Fruit fly (Drosophila melanogaster): Measurements from ENCODE around the gene CG5928.

The CG5928 gene

DNA sequence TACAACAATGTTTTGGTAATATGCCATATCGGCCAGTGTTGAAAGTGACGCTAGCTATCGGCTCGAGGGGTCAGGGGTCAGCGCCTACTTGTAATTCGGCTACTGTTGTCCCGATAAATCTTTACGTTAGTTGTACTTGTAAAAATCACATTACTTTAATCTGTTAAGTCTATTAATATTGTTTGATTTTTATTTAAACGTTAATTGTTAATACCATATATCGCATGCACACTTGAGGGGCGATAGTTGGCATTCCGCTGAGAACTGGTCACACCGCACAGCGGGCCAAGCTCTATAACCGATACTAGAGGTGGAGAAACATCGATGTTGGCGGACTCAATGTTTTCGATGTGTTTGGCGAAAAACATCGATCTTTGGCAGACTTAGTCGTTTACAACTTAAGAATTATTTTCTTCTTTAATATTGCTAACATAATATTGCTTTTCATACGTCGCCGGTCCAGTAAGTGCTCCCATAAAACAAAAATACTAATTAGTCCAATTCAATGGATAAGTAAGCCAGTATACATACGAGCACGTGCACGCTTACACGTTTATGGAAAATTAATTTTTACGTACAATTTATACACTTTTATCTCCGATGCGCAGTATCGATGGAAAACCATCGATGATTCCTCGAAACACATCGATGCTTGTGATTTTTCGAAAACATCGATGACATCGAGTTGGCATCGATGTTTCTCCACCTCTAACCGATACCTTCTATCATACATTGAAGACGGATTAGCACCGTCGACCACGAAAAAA lies 30.4 kb upstream of the CG5928 start, which contains the start of the genes rux and MCTS1:
rux (minus strand) TSS at position 621 of the 767 bp plus-strand sequence.
MCTS1 (plus strand) TSS at position 713 of the 767 bp plus-strand sequence.
- TF ChIP-seq CG4318 (GFP tag; optimal IDR thresholded peaks at IDR 0.05) (no peak), Smox (GFP tag; optimal IDR thresholded peaks at IDR 0.05) (peak; percentile 32), Sox15 (GFP tag; optimal IDR thresholded peaks at IDR 0.05) (no peak), Hr39 (GFP tag; optimal IDR thresholded peaks at IDR 0.05) (peak; percentile 39), Eip75B (GFP tag; optimal IDR thresholded peaks at IDR 0.05) (peak; percentile 4), cyc (GFP tag; optimal IDR thresholded peaks at IDR 0.05) (peak; percentile 26), CG6854 (GFP tag; optimal IDR thresholded peaks at IDR 0.05) (no peak), vri (GFP tag; optimal IDR thresholded peaks at IDR 0.05) (peak; percentile 41), topi (GFP tag; optimal IDR thresholded peaks at IDR 0.05) (peak; percentile 22), CG11762 (GFP tag; optimal IDR thresholded peaks at IDR 0.05; ENCODE audit: insufficient read depth) (no peak), Hr4 (GFP tag; optimal IDR thresholded peaks at IDR 0.05) (peak; percentile 38), dsx (GFP tag; optimal IDR thresholded peaks at IDR 0.05; ENCODE audit: poor library complexity, severe bottlenecking) (peak; percentile 92), CG8632 (GFP tag; optimal IDR thresholded peaks at IDR 0.05) (no peak), eg (GFP tag; IDR thresholded peaks at IDR 0.05) (peak; percentile 58; the same call in 2 of the 3 replicates), Ets96B (tag; optimal IDR thresholded peaks at IDR 0.05) (no peak), acj6 (GFP tag; optimal IDR thresholded peaks at IDR 0.05) (no peak), CG15336 (GFP tag; IDR thresholded peaks at IDR 0.05) (no peak), achi (GFP tag; optimal IDR thresholded peaks at IDR 0.05) (no peak), CG31627 (GFP tag; optimal IDR thresholded peaks at IDR 0.05) (peak; percentile 40), CG3032 (tag; optimal IDR thresholded peaks at IDR 0.05) (no peak), CG3919 (GFP tag; optimal IDR thresholded peaks at IDR 0.05) (peak; percentile 31), CG6163 (GFP tag; IDR thresholded peaks at IDR 0.05) (no peak), esn (GFP tag; optimal IDR thresholded peaks at IDR 0.05) (peak; percentile 44), dac (GFP tag; optimal IDR thresholded peaks at IDR 0.05) (no peak), CG32006 (GFP tag; optimal IDR thresholded peaks at IDR 0.05) (peak; percentile 8), CG6808 (GFP tag; optimal IDR thresholded peaks at IDR 0.05) (no peak), Eip78C (GFP tag) (peak; percentile 59), CG16779 (tag; optimal IDR thresholded peaks at IDR 0.05) (no peak), CG11902 (GFP tag; optimal IDR thresholded peaks at IDR 0.05) (no peak), Gug (GFP tag; IDR thresholded peaks at IDR 0.05) (no peak), Eip93F (GFP tag; optimal IDR thresholded peaks at IDR 0.05) (no peak), Ets21C (GFP tag; optimal IDR thresholded peaks at IDR 0.05) (no peak), svp (GFP tag) (peak; percentile 100), OdsH (GFP tag; optimal IDR thresholded peaks at IDR 0.05) (peak; percentile 32), CG6792 (GFP tag; optimal IDR thresholded peaks at IDR 0.05) (no peak), spab (GFP tag; optimal IDR thresholded peaks at IDR 0.05) (no peak), net (GFP tag; optimal IDR thresholded peaks at IDR 0.05) (no peak), CG10631 (GFP tag; optimal IDR thresholded peaks at IDR 0.05) (peak; percentile 20), CG11294 (GFP tag; IDR thresholded peaks at IDR 0.05) (no peak; the same call in 1 of the 2 replicates), fd85E (GFP tag; optimal IDR thresholded peaks at IDR 0.05) (no peak), CG8319 (GFP tag; optimal IDR thresholded peaks at IDR 0.05) (no peak), CG8119 (GFP tag; IDR thresholded peaks at IDR 0.05) (no peak), CG1621 (tag; optimal IDR thresholded peaks at IDR 0.05) (no peak), ss (GFP tag; optimal IDR thresholded peaks at IDR 0.05) (peak in 1 of 2 experiments; percentile 5), CG6276 (GFP tag; optimal IDR thresholded peaks at IDR 0.05) (no peak), Lpt (GFP tag; optimal IDR thresholded peaks at IDR 0.05) (no peak), salr (GFP tag; optimal IDR thresholded peaks at IDR 0.05) (no peak), lz (GFP tag; optimal IDR thresholded peaks at IDR 0.05) (peak; percentile 41), pdm3 (GFP tag; optimal IDR thresholded peaks at IDR 0.05) (peak; percentile 21), Met (GFP tag; optimal IDR thresholded peaks at IDR 0.05) (peak; percentile 0), Blimp-1 (GFP tag; optimal IDR thresholded peaks at IDR 0.05) (no peak)

Measured in whole organism, prepupa.